Fruit fly (Drosophila melanogaster): Measurements from ENCODE around the gene CG31522.

dm6 chr3R:4472694-4472975 is 10.0 kb upstream of the CG31522 start:
- TF ChIP-seq Dfd (GFP tag; optimal IDR thresholded peaks at IDR 0.05): no peak
- TF ChIP-seq ey (GFP tag; optimal IDR thresholded peaks at IDR 0.05): no peak
- TF ChIP-seq CG9705 (GFP tag; optimal IDR thresholded peaks at IDR 0.05): no peak
- TF ChIP-seq OdsH (GFP tag; optimal IDR thresholded peaks at IDR 0.05): no peak
